Worm (Caenorhabditis elegans) whole organism, L2 larva: ENCODE data around the gene mmab-1.

ENCODE experiments used
- R02D3.7 ChIP-seq: fragments of 150-350 bp; optimal IDR thresholded peaks from 2 replicates; lab custom pipeline; 2014; ENCODE audit warnings: missing biosample characterization, missing genetic modification characterization
- egl-27 ChIP-seq: sonication (generic microtip); optimal IDR thresholded peaks from 3 replicates; lab custom pipeline; 2017; ENCODE audit warnings: missing biosample characterization, missing genetic modification reagents, missing genetic modification characterization
- lin-13 ChIP-seq: fragments of 150-350 bp; optimal IDR thresholded peaks from 2 replicates; lab custom pipeline; 2014; ENCODE audit warnings: missing biosample characterization, missing genetic modification reagents, missing genetic modification characterization
- mab-5 ChIP-seq: fragments of 150-350 bp; optimal IDR thresholded peaks from 2 replicates; lab custom pipeline; 2014; ENCODE audit warnings: missing biosample characterization, missing genetic modification characterization
- mdl-1 ChIP-seq, 2 experiments: fragments of 150-350 bp in 1 of 2; sonication (generic microtip) in 1 of 2; optimal IDR thresholded peaks; 2 replicates each; lab custom pipeline; 2017; ENCODE audit warnings: missing biosample characterization in 2 of 2, missing genetic modification characterization in 2 of 2
- nhr-11 ChIP-seq: fragments of 150-350 bp; optimal IDR thresholded peaks from 2 replicates; lab custom pipeline; 2014; ENCODE audit warnings: missing biosample characterization, missing genetic modification characterization
- nhr-25 ChIP-seq: fragments of 150-350 bp; sonication (generic microtip); optimal IDR thresholded peaks from 3 replicates; lab custom pipeline; 2014; ENCODE audit warnings: missing biosample characterization, missing genetic modification characterization
- nhr-77 ChIP-seq: fragments of 150-350 bp; optimal IDR thresholded peaks from 2 replicates; lab custom pipeline; 2014; ENCODE audit warnings: missing biosample characterization, missing genetic modification characterization
- peb-1 ChIP-seq: fragments of 150-350 bp; optimal IDR thresholded peaks from 2 replicates; lab custom pipeline; 2014; ENCODE audit warnings: missing biosample characterization, missing genetic modification characterization
- sma-3 ChIP-seq: sonication (generic microtip); optimal IDR thresholded peaks from 2 replicates; lab custom pipeline; 2016; ENCODE audit warnings: missing genetic modification reagents, missing genetic modification characterization, missing compliant biosample characterization
- unc-39 ChIP-seq: fragments of 150-350 bp; optimal IDR thresholded peaks from 2 replicates; lab custom pipeline; 2014; ENCODE audit warnings: missing biosample characterization, missing genetic modification characterization

- TF ChIP-seq unc-39 (tag; lab: Kevin White, UChicago) (no peak), mab-5 (tag; lab: Kevin White, UChicago) (peak; percentile 96), R02D3.7 (peak; percentile 69), nhr-77 (tag; lab: Kevin White, UChicago) (peak; percentile 89), peb-1 (tag; lab: Kevin White, UChicago) (peak; percentile 41), mdl-1 (tag; optimal IDR thresholded peaks at IDR 0.05; lab: Kevin White, UChicago) (peak; percentile 94 to 99), nhr-11 (tag; lab: Kevin White, UChicago) (no peak), lin-13 (GFP tag; lab: Kevin White, UChicago) (peak; percentile 98), sma-3 (GFP tag; lab: Kevin White, UChicago) (peak; percentile 100), nhr-25 (tag; lab: Kevin White, UChicago) (peak; percentile 99), egl-27 (tag; lab: Kevin White, UChicago) (peak; percentile 98)
Observed at ce11 chrIII:4899728-4900127, 22.2 kb downstream of the mmab-1 start.
